Worm (Caenorhabditis elegans) whole organism, L4/young adult: ENCODE results near the gene F26D2.15.

ENCODE experiments used
- W03F9.2 ChIP-seq: fragments of 150-350 bp; optimal IDR thresholded peaks from 2 replicates; lab custom pipeline; 2014; ENCODE audit warnings: missing biosample characterization, missing genetic modification characterization
- dao-5 ChIP-seq: sonication (generic microtip); optimal IDR thresholded peaks from 2 replicates; lab custom pipeline; 2016; ENCODE audit warnings: missing genotype, missing genetic modification characterization, moderate library complexity, missing compliant biosample characterization
- him-1 ChIP-seq: sonication (generic microtip); optimal IDR thresholded peaks from 2 replicates; lab custom pipeline; 2016; ENCODE audit warnings: missing genotype, missing genetic modification reagents, missing genetic modification characterization, missing compliant biosample characterization

DNA sequence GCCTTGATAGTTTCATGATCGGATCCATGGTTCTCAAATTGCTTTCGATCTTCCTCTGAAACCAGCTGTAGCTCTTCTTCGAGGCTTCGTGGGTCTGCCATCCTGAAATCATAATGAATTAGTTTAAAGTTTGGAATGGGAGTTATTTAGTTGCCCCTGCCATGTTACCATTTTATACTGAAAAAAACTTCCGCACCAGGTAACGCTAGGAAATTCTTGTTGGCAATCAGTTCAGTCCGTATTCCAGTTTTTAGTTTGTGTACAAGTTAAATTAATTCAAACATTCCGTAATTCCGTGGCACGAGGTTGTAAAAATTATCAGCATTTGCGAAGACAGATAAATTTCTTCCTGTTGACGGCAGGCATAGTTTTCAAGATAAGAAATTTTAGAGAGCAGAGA lies 49.8 kb downstream of the F26D2.15 start, which contains the start of gene Y32B12A.5:
- TF ChIP-seq dao-5 (tag; lab: Kevin White, UChicago), result no peak
- no peak for TF ChIP-seq W03F9.2
- no peak for TF ChIP-seq him-1 (tag; lab: Kevin White, UChicago)
